Worm (Caenorhabditis elegans): ENCODE data around the gene F20G2.1.
A peak's percentile ranks its signal among the peaks of the same experiment; 100 is the strongest.

Gene F20G2.1

DNA sequence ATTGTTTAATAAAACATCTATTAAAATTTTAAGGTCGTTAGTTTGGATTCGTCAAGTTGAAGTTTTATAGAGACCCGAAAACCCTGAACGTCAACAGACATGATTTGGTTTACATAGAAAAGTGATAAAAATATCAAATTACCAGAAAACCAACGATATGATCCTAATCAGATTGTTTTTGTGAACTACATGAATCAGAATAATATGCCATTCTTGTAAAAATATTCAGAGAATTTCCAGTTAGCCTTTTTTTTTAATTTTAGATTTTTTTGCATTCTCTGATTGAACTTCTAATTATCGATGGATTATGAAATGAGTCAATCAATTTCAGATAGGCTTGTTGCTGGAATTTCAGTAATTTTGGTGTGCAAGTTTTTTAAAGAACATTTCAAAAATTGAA is 42.3 kb downstream of the F20G2.1 start, which contains the start of gene srx-96:
srx-96 (plus strand) TSS at position 301 of the 400 bp plus-strand sequence.
- TF ChIP-seq gmeb-2 (tag; optimal IDR thresholded peaks at IDR 0.05) (no peak), ceh-48 (tag; optimal IDR thresholded peaks at IDR 0.05) (no peak), zip-5 (tag; optimal IDR thresholded peaks at IDR 0.05) (no peak), ceh-31 (tag; optimal IDR thresholded peaks at IDR 0.05) (no peak), hlh-8 (tag; optimal IDR thresholded peaks at IDR 0.05) (no peak), pat-9 (tag; optimal IDR thresholded peaks at IDR 0.05) (no peak), ahr-1 (tag; optimal IDR thresholded peaks at IDR 0.05) (no peak), ceh-24 (tag; optimal IDR thresholded peaks at IDR 0.05) (no peak), ceh-9 (tag; optimal IDR thresholded peaks at IDR 0.05) (no peak), ceh-22 (tag; optimal IDR thresholded peaks at IDR 0.05) (no peak), ceh-19 (GFP tag; optimal IDR thresholded peaks at IDR 0.05) (no peak), pax-1 (tag; optimal IDR thresholded peaks at IDR 0.05) (no peak), hlh-13 (GFP tag; optimal IDR thresholded peaks at IDR 0.05) (no peak)

DNA sequence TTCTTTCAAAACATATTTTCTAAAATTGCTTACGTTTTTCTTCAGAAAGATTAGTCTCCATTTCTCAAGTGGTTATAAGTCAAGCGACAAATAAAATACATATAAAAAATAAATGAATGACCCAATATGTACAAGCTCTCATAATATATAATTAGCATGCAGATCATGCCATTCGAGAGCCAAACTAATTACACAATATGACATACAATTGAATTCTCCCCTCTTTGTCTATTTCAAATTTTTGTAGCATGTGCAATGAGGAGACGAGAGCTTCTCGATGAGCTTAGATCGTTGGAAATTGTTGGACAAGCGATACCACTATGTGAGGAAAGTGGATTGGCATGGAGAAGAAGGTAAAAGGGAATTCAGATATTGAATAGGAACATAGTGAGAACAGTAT is 46.1 kb downstream of the F20G2.1 start, which contains the start of gene hlh-34:
hlh-34 (minus strand) TSS at position 101 of the 400 bp plus-strand sequence.
- TF ChIP-seq hlh-8 (tag; optimal IDR thresholded peaks at IDR 0.05) (no peak), ceh-2 (tag; optimal IDR thresholded peaks at IDR 0.05) (no peak), madf-2 (tag; optimal IDR thresholded peaks at IDR 0.05) (no peak), C38D4.7 (GFP tag; optimal IDR thresholded peaks at IDR 0.05) (no peak), unc-42 (tag; optimal IDR thresholded peaks at IDR 0.05) (peak; percentile 3)

DNA sequence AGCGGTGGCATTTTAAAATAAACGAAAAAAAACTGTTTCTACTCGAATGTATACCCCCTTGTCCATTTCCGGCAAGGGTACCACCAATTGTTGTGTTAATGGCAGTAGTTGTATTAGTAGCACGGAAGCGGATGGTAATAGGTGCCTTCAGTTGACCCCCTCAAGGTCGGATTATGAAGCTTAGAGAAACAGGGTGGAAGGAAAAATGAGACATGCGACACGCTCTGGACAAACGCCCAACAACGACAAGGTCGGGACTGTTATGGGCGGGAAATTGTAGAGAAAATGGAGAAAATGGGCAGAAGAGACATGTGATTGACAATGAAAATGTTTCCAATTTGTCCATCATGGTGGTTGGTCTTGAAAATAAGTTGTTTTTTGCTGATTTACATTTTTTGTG is 49.4 kb downstream of the F20G2.1 start, which contains the start of gene T01D3.3:
T01D3.3 (plus strand) TSS at position 312 of the 400 bp plus-strand sequence.
- TF ChIP-seq pros-1 (tag; optimal IDR thresholded peaks at IDR 0.05) (peak; percentile 31), fkh-6 (tag; optimal IDR thresholded peaks at IDR 0.05) (peak; percentile 5), pha-4 (tag; optimal IDR thresholded peaks at IDR 0.05) (no peak)
